Fruit fly (Drosophila melanogaster) whole organism, embryonic: ENCODE measurements around the gene Cpr67Fa2.
A peak's percentile ranks its signal among the peaks of the same experiment; 100 is the strongest.

ENCODE experiments used
- Awh ChIP-seq: fragments of 200-800 bp; sonication (Bioruptor generic); IDR thresholded peaks from 2 replicates; pipeline ENCODE4, ENCODE4 v1.3.6; 2022; ENCODE audit warnings: missing biosample characterization, missing genetic modification characterization
- CG10565 ChIP-seq: fragments of 200-800 bp; sonication (Bioruptor generic); optimal IDR thresholded peaks from 3 replicates; lab custom pipeline; 2016; ENCODE audit warnings: missing biosample characterization, mild to moderate bottlenecking, missing genetic modification characterization
- CG12942 ChIP-seq: fragments of 200-800 bp; sonication (Bioruptor generic); optimal IDR thresholded peaks from 3 replicates; lab custom pipeline; 2016; ENCODE audit warnings: missing biosample characterization, missing genetic modification characterization
- CG15073 ChIP-seq: fragments of 200-800 bp; sonication (Bioruptor generic); optimal IDR thresholded peaks from 2 replicates; lab custom pipeline; 2016; ENCODE audit warnings: missing biosample characterization, missing genetic modification characterization
- CG15479 ChIP-seq: fragments of 200-800 bp; sonication (Bioruptor generic); optimal IDR thresholded peaks from 3 replicates; lab custom pipeline; 2019; ENCODE audit warnings: missing biosample characterization, mild to moderate bottlenecking, missing genetic modification characterization, moderate library complexity
- CG16779 ChIP-seq: fragments of 200-800 bp; sonication (Bioruptor generic); IDR thresholded peaks from 2 replicates; pipeline ENCODE4 v1.3.6; 2022; ENCODE audit warnings: missing biosample characterization, missing genetic modification characterization
- CG16815 ChIP-seq: fragments of 200-800 bp; sonication (Bioruptor generic); optimal IDR thresholded peaks from 3 replicates; lab custom pipeline; 2017; ENCODE audit warnings: missing biosample characterization, mild to moderate bottlenecking, missing genetic modification characterization
- CG17385 ChIP-seq: fragments of 200-800 bp; sonication (Bioruptor generic); optimal IDR thresholded peaks from 3 replicates; lab custom pipeline; 2018; ENCODE audit warnings: missing biosample characterization, mild to moderate bottlenecking, missing genetic modification characterization
- CG17568 ChIP-seq: fragments of 200-800 bp; sonication (Bioruptor generic); optimal IDR thresholded peaks from 2 replicates; lab custom pipeline; 2018; ENCODE audit warnings: missing biosample characterization, mild to moderate bottlenecking, missing genetic modification characterization, moderate library complexity
- CG18476 ChIP-seq: fragments of 200-800 bp; sonication (Bioruptor generic); optimal IDR thresholded peaks from 2 replicates; lab custom pipeline; 2016; ENCODE audit warnings: missing biosample characterization, mild to moderate bottlenecking, missing genetic modification characterization
- CG2129 ChIP-seq: fragments of 200-800 bp; sonication (Bioruptor generic); IDR thresholded peaks from 2 replicates; pipeline ENCODE4 v1.3.6; 2022; ENCODE audit warnings: missing biosample characterization, missing genetic modification characterization; ENCODE audit not compliant: partially characterized antibody
- CG30431 ChIP-seq: fragments of 200-800 bp; sonication (Bioruptor generic); optimal IDR thresholded peaks from 2 replicates; lab custom pipeline; 2017; ENCODE audit warnings: missing biosample characterization, missing genetic modification characterization
- CG31388 ChIP-seq: fragments of 200-800 bp; sonication (Bioruptor generic); optimal IDR thresholded peaks from 2 replicates; lab custom pipeline; 2016; ENCODE audit warnings: missing biosample characterization, missing genetic modification characterization
- CG42726 ChIP-seq: fragments of 200-800 bp; sonication (Bioruptor generic); IDR thresholded peaks from 2 replicates; pipeline ENCODE4 v1.3.6; 2022; ENCODE audit warnings: missing biosample characterization, missing genetic modification characterization; ENCODE audit not compliant: partially characterized antibody
- CG5953 ChIP-seq: fragments of 200-800 bp; sonication (Bioruptor generic); IDR thresholded peaks from 2 replicates; pipeline ENCODE4 v1.3.6; 2022; ENCODE audit warnings: missing biosample characterization, missing genetic modification characterization
- CG7839 ChIP-seq: fragments of 200-800 bp; sonication (Bioruptor generic); optimal IDR thresholded peaks from 3 replicates; lab custom pipeline; 2018; ENCODE audit warnings: missing biosample characterization, mild to moderate bottlenecking, missing genetic modification characterization, moderate library complexity
- CG7928 ChIP-seq: fragments of 200-800 bp; sonication (Bioruptor generic); optimal IDR thresholded peaks from 2 replicates; lab custom pipeline; 2017; ENCODE audit warnings: missing biosample characterization, mild to moderate bottlenecking, missing genetic modification characterization
- CG9609 ChIP-seq: fragments of 200-800 bp; sonication (Bioruptor generic); optimal IDR thresholded peaks from 3 replicates; lab custom pipeline; 2016; ENCODE audit warnings: missing biosample characterization, missing genetic modification characterization
- CG9817 ChIP-seq: fragments of 200-800 bp; sonication (Bioruptor generic); optimal IDR thresholded peaks from 2 replicates; lab custom pipeline; 2018; ENCODE audit warnings: missing biosample characterization, mild to moderate bottlenecking, missing genetic modification characterization, moderate library complexity
- Dad ChIP-seq: fragments of 200-800 bp; sonication (Bioruptor generic); optimal IDR thresholded peaks from 3 replicates; lab custom pipeline; 2016; ENCODE audit warnings: missing biosample characterization, missing genetic modification characterization
- Dref ChIP-seq: fragments of 200-800 bp; sonication (Bioruptor generic); IDR thresholded peaks from 2 replicates; pipeline ENCODE4 v1.3.6; 2022; ENCODE audit warnings: missing biosample characterization, missing genetic modification characterization
- Gsc ChIP-seq: fragments of 200-800 bp; sonication (Bioruptor generic); IDR thresholded peaks from 2 replicates; pipeline ENCODE4 v1.3.6; 2022; ENCODE audit warnings: missing biosample characterization, missing genetic modification characterization
- H15 ChIP-seq: fragments of 200-800 bp; sonication (Bioruptor generic); IDR thresholded peaks from 3 replicates; pipeline ENCODE4 v1.3.6; 2022; ENCODE audit warnings: missing biosample characterization, missing genetic modification characterization
- Hmx ChIP-seq: fragments of 200-800 bp; sonication (Bioruptor generic); optimal IDR thresholded peaks from 2 replicates; lab custom pipeline; 2016; ENCODE audit warnings: missing biosample characterization, missing genetic modification characterization
- Jarid2 ChIP-seq: fragments of 200-800 bp; sonication (Bioruptor generic); optimal IDR thresholded peaks from 3 replicates; lab custom pipeline; 2017; ENCODE audit warnings: mild to moderate bottlenecking, missing biosample characterization, missing genetic modification reagents, missing genetic modification characterization
- Lpt ChIP-seq: fragments of >200 bp; optimal IDR thresholded peaks from 2 replicates; lab custom pipeline; 2018; ENCODE audit warnings: missing biosample characterization, missing genetic modification characterization
- Sox102F ChIP-seq: fragments of 200-800 bp; sonication (Bioruptor generic); optimal IDR thresholded peaks from 2 replicates; lab custom pipeline; 2018; ENCODE audit warnings: missing biosample characterization, mild to moderate bottlenecking, missing genetic modification characterization, moderate library complexity
- Ssrp ChIP-seq: fragments of 200-800 bp; sonication (Bioruptor generic); optimal IDR thresholded peaks from 2 replicates; lab custom pipeline; 2018; ENCODE audit warnings: missing biosample characterization, mild to moderate bottlenecking, missing genetic modification characterization, moderate library complexity
- Vsx1 ChIP-seq: fragments of 200-800 bp; sonication (Bioruptor generic); optimal IDR thresholded peaks from 2 replicates; lab custom pipeline; 2017; ENCODE audit warnings: missing biosample characterization, mild to moderate bottlenecking, missing genetic modification characterization, missing genetic modification reagents
- ab ChIP-seq: fragments of 200-800 bp; sonication (Bioruptor generic); optimal IDR thresholded peaks from 2 replicates; lab custom pipeline; 2016; ENCODE audit warnings: missing biosample characterization, missing genetic modification characterization
- ac ChIP-seq: fragments of 200-800 bp; sonication (Bioruptor generic); optimal IDR thresholded peaks from 3 replicates; lab custom pipeline; 2017; ENCODE audit warnings: missing biosample characterization, mild to moderate bottlenecking, missing genetic modification characterization
- chinmo ChIP-seq: fragments of 200-800 bp; sonication (Bioruptor generic); IDR thresholded peaks from 4 replicates; pipeline ENCODE4 v1.3.6; 2022; ENCODE audit warnings: missing biosample characterization, missing genetic modification characterization; ENCODE audit not compliant: partially characterized antibody
- chm ChIP-seq: fragments of 200-800 bp; sonication (Bioruptor generic); IDR thresholded peaks from 2 replicates; pipeline ENCODE4 v1.3.6; 2022; ENCODE audit warnings: missing biosample characterization, missing genetic modification characterization
- dimm ChIP-seq: fragments of 200-800 bp; sonication (Bioruptor generic); IDR thresholded peaks from 2 replicates; pipeline ENCODE4 v1.3.6; 2022; ENCODE audit warnings: missing biosample characterization, missing genetic modification characterization
- dm ChIP-seq: fragments of 200-800 bp; sonication (Bioruptor generic); optimal IDR thresholded peaks from 3 replicates; lab custom pipeline; 2016; ENCODE audit warnings: missing biosample characterization, missing genetic modification characterization
- esg ChIP-seq: fragments of 200-800 bp; sonication (Bioruptor generic); conservative IDR thresholded peaks from 2 replicates; pipeline ENCODE4 v1.3.6; 2022; ENCODE audit warnings: missing biosample characterization, missing genetic modification characterization
- eve ChIP-seq, 2 experiments: fragments of >200 bp; optimal IDR thresholded peaks; 2 replicates each; lab custom pipeline; 2017; ENCODE audit warnings: missing biosample characterization in 2 of 2, missing genetic modification characterization in 2 of 2
- gem ChIP-seq: fragments of 200-800 bp; sonication (Bioruptor generic); optimal IDR thresholded peaks from 2 replicates; lab custom pipeline; 2019; ENCODE audit warnings: missing biosample characterization, mild to moderate bottlenecking, missing genetic modification characterization, moderate library complexity
- gfzf ChIP-seq: fragments of 200-800 bp; sonication (Bioruptor generic); optimal IDR thresholded peaks from 2 replicates; lab custom pipeline; 2016; ENCODE audit warnings: missing biosample characterization, mild to moderate bottlenecking, missing genetic modification characterization, moderate library complexity
- grn ChIP-seq: fragments of 200-800 bp; sonication (Bioruptor generic); optimal IDR thresholded peaks from 3 replicates; lab custom pipeline; 2017; ENCODE audit warnings: missing biosample characterization, missing genetic modification characterization
- gt ChIP-seq: fragments of 200-800 bp; sonication (Bioruptor generic); IDR thresholded peaks from 2 replicates; pipeline ENCODE4 v1.3.6; 2022; ENCODE audit warnings: missing biosample characterization, missing genetic modification characterization
- kay ChIP-seq: fragments of 200-800 bp; sonication (Bioruptor generic); optimal IDR thresholded peaks from 2 replicates; lab custom pipeline; 2016; ENCODE audit warnings: missing biosample characterization, missing genetic modification characterization
- lilli ChIP-seq: fragments of 200-800 bp; sonication (Bioruptor generic); optimal IDR thresholded peaks from 3 replicates; lab custom pipeline; 2016; ENCODE audit warnings: missing biosample characterization, missing genetic modification characterization
- nerfin-1 ChIP-seq: fragments of 200-800 bp; sonication (Bioruptor generic); optimal IDR thresholded peaks from 3 replicates; lab custom pipeline; 2019; ENCODE audit warnings: missing biosample characterization, mild to moderate bottlenecking, missing genetic modification characterization, moderate library complexity
- nerfin-2 ChIP-seq: fragments of 200-800 bp; sonication (Bioruptor generic); IDR thresholded peaks from 2 replicates; pipeline ENCODE4 v1.3.6; 2022; ENCODE audit warnings: missing biosample characterization, missing genetic modification characterization; ENCODE audit not compliant: partially characterized antibody
- p53 ChIP-seq: fragments of 200-800 bp; sonication (Bioruptor generic); optimal IDR thresholded peaks from 2 replicates; lab custom pipeline; 2016; ENCODE audit warnings: missing biosample characterization, missing genetic modification characterization
- unc-4 ChIP-seq: fragments of 200-800 bp; sonication (Bioruptor generic); IDR thresholded peaks from 2 replicates; pipeline ENCODE4 v1.3.6; 2022; ENCODE audit warnings: missing biosample characterization, missing genetic modification characterization; ENCODE audit not compliant: partially characterized antibody
- wdn ChIP-seq: fragments of 200-800 bp; sonication (Bioruptor generic); IDR thresholded peaks from 2 replicates; pipeline ENCODE4 v1.3.6; 2022; ENCODE audit warnings: missing biosample characterization, missing genetic modification characterization
- wor ChIP-seq: fragments of 200-800 bp; sonication (Bioruptor generic); IDR thresholded peaks from 2 replicates; pipeline ENCODE4 v1.3.6; 2022; ENCODE audit warnings: missing biosample characterization, missing genetic modification characterization

Cpr67Fa2 gene

DNA sequence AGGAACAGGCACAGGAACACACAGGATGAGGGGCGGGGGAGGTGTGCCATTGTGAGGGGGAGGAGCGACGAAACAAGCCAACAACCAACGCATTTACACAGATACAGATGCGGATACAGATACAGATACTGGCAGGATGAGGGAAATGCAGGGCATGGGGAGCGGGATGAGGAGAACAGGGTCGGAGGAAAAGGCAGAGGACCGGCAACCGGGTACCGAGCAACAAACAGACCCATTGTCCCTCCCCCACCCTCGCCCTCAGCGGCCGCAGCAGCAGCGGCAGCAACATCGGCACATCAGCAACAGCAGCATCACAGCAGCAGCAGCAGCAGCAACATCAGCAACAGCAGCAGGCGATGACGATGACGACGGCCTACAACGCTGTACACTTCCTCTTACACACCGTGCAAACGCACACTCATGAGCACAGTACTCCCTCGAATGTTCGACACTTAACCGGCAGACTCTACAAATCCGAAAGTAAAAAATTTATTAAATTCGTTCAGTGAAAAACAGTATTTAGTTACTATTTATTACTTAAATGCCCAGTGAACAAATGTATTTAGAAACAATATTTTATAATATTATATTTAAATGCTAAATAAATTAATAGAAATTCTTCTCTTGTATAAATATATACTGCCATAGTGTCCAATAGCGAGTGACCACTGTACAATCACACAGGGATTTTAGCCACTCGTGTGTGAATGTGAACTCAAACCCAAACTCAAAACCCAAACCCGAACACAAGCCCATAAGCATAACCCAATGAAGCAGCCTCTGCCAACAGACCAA, 35.9 kb upstream of the Cpr67Fa2 start (continued):
- TF ChIP-seq gem (tag; lab: Kevin White, UChicago), result peak; percentile 95
- no peak for TF ChIP-seq CG2129 (GFP tag; lab: Robert Waterston, UW)
- TF ChIP-seq CG16779 (GFP tag; lab: Robert Waterston, UW), result no peak
- peak; percentile 36 for TF ChIP-seq CG15479
- peak; percentile 74 for TF ChIP-seq H15 (GFP tag; lab: Robert Waterston, UW)
- TF ChIP-seq CG17568, result peak; percentile 67
- peak; percentile 74; the same call in 1 of the 2 replicates for TF ChIP-seq wdn (GFP tag; lab: Robert Waterston, UW)
- peak; percentile 81 for TF ChIP-seq CG17385 (GFP tag; lab: Kevin White, UChicago)
- TF ChIP-seq Dad (GFP tag; lab: Kevin White, UChicago), result peak; percentile 23
- peak; percentile 65 for TF ChIP-seq CG18476 (GFP tag; lab: Kevin White, UChicago)
- peak; percentile 84 for TF ChIP-seq nerfin-1
- TF ChIP-seq CG31388 (GFP tag; lab: Kevin White, UChicago), result peak; percentile 56
- TF ChIP-seq Awh (GFP tag; lab: Robert Waterston, UW), result peak; percentile 79
- peak; percentile 73; the same call in 1 of the 2 replicates for TF ChIP-seq CG5953
- TF ChIP-seq unc-4 (GFP tag; lab: Robert Waterston, UW), result no peak
- peak; percentile 47 for TF ChIP-seq grn (GFP tag; lab: Kevin White, UChicago)
- peak; percentile 75 for TF ChIP-seq CG9817 (tag; lab: Kevin White, UChicago)
- peak; percentile 31 for TF ChIP-seq Jarid2
- TF ChIP-seq Lpt (GFP tag; lab: Kevin White, UChicago), result peak; percentile 54
- TF ChIP-seq wor, result peak; percentile 78
- peak in 1 of 2 experiments; percentile 28 for TF ChIP-seq eve (GFP tag; optimal IDR thresholded peaks at IDR 0.05; lab: Kevin White, UChicago)
- peak; percentile 64 for TF ChIP-seq CG12942 (GFP tag; lab: Kevin White, UChicago)
- TF ChIP-seq Ssrp (tag; lab: Kevin White, UChicago), result peak; percentile 89
- TF ChIP-seq Hmx (GFP tag; lab: Kevin White, UChicago), result no peak
- no peak for TF ChIP-seq gt (GFP tag; lab: Robert Waterston, UW)
- peak; percentile 35 for TF ChIP-seq CG7928
- peak; percentile 88 for TF ChIP-seq CG16815 (GFP tag; lab: Kevin White, UChicago)
- TF ChIP-seq Sox102F, result peak; percentile 87
- TF ChIP-seq kay (GFP tag; lab: Kevin White, UChicago), result peak; percentile 11
- TF ChIP-seq chinmo (GFP tag; lab: Robert Waterston, UW), result peak; percentile 64; the same call in 2 of the 4 replicates
- TF ChIP-seq gfzf (GFP tag; lab: Kevin White, UChicago), result no peak
- peak; percentile 93 for TF ChIP-seq CG7839 (tag; lab: Kevin White, UChicago)
- no peak for TF ChIP-seq dm (GFP tag; lab: Kevin White, UChicago)
- TF ChIP-seq ac, result peak; percentile 79
- no peak for TF ChIP-seq ab (GFP tag; lab: Kevin White, UChicago)
- TF ChIP-seq CG42726 (GFP tag; lab: Robert Waterston, UW), result no peak
- no peak for TF ChIP-seq p53
- no peak for TF ChIP-seq nerfin-2 (GFP tag; lab: Robert Waterston, UW)
- 0 out of 2 replicates have a peak, but pooled peaks have one; percentile 11 for TF ChIP-seq Dref (GFP tag; lab: Robert Waterston, UW)
- TF ChIP-seq esg (GFP tag; lab: Robert Waterston, UW), result peak; percentile 82
- 0 out of 2 replicates have a peak, but pooled peaks have one; percentile 44 for TF ChIP-seq chm (GFP tag; lab: Robert Waterston, UW)
- TF ChIP-seq CG30431, result peak; percentile 83
- TF ChIP-seq CG10565 (GFP tag; lab: Kevin White, UChicago), result peak; percentile 31
- TF ChIP-seq Gsc (GFP tag; lab: Robert Waterston, UW), result no peak
- peak; percentile 32 for TF ChIP-seq CG9609 (GFP tag; lab: Kevin White, UChicago)
- peak; percentile 51; the same call in 1 of the 2 replicates for TF ChIP-seq dimm (GFP tag; lab: Robert Waterston, UW)
- TF ChIP-seq lilli, result peak; percentile 61
- peak; percentile 76 for TF ChIP-seq Vsx1 (GFP tag; lab: Kevin White, UChicago)
- TF ChIP-seq CG15073 (GFP tag; lab: Kevin White, UChicago), result peak; percentile 51
